Worm (Caenorhabditis elegans) whole organism, L4 larva: ENCODE results near the gene cki-1.

Experiments
- D1046.2 ChIP-seq: fragments of 200-800 bp; sonication (Bioruptor generic); IDR thresholded peaks from 2 replicates; pipeline ENCODE4 v1.3.6; 2022; ENCODE audit warnings: missing genetic modification characterization, missing compliant biosample characterization
- F26F4.8 ChIP-seq: fragments of 200-800 bp; sonication (Bioruptor generic); conservative IDR thresholded peaks from 2 replicates; pipeline ENCODE4 v1.3.6; 2022; ENCODE audit warnings: missing genetic modification characterization, missing compliant biosample characterization
- F44E2.7 ChIP-seq: fragments of 200-800 bp; sonication (Bioruptor generic); IDR thresholded peaks from 2 replicates; pipeline ENCODE4 v2.1.2; 2022; ENCODE audit warnings: missing genetic modification characterization, missing compliant biosample characterization
- F49E8.2 ChIP-seq: sonication (generic microtip); optimal IDR thresholded peaks from 2 replicates; lab custom pipeline; 2016; ENCODE audit warnings: missing compliant biosample characterization, mild to moderate bottlenecking, missing genetic modification characterization, borderline replicate concordance
- R02D3.7 ChIP-seq: fragments of 150-350 bp; sonication (generic microtip); optimal IDR thresholded peaks from 3 replicates; lab custom pipeline; 2014; ENCODE audit warnings: missing biosample characterization, missing genetic modification characterization
- Y105C5A.15 ChIP-seq: fragments of 200-800 bp; sonication (Bioruptor generic); IDR thresholded peaks from 2 replicates; pipeline ENCODE4 v1.3.6; 2022; ENCODE audit warnings: missing genetic modification characterization, missing compliant biosample characterization
- Y48G9A.11 ChIP-seq: fragments of 200-800 bp; sonication (Bioruptor generic); IDR thresholded peaks from 2 replicates; pipeline ENCODE4 v1.3.6; 2022; ENCODE audit warnings: missing genetic modification reagents, missing genetic modification characterization, missing compliant biosample characterization
- ZK546.5 ChIP-seq, 2 experiments: sonication (generic microtip); optimal IDR thresholded peaks; 2 replicates each; lab custom pipeline; 2017; ENCODE audit warnings: missing biosample characterization in 2 of 2, missing genetic modification characterization in 2 of 2
- aha-1 ChIP-seq: fragments of 150-350 bp; peaks from one replicate; lab custom pipeline; 2014; ENCODE audit warnings: missing biosample characterization, missing genetic modification characterization
- aly-2 ChIP-seq: sonication (generic microtip); optimal IDR thresholded peaks from 2 replicates; lab custom pipeline; 2018; ENCODE audit warnings: missing biosample characterization, missing genetic modification characterization
- ama-1 ChIP-seq: fragments of 150-350 bp; optimal IDR thresholded peaks from 2 replicates; lab custom pipeline; 2014; ENCODE audit warnings: inconsistent platforms, mixed read lengths
- arid-1 ChIP-seq: fragments of 200-800 bp; sonication (Bioruptor generic); conservative IDR thresholded peaks from 2 replicates; pipeline ENCODE4 v1.3.6; 2022; ENCODE audit warnings: missing genetic modification reagents, missing genetic modification characterization, missing compliant biosample characterization
- ceh-28 ChIP-seq: fragments of 150-350 bp; optimal IDR thresholded peaks from 2 replicates; lab custom pipeline; 2014; ENCODE audit warnings: missing biosample characterization, missing genetic modification reagents, missing genetic modification characterization
- ceh-32 ChIP-seq: sonication (generic microtip); optimal IDR thresholded peaks from 2 replicates; lab custom pipeline; 2016; ENCODE audit warnings: mild to moderate bottlenecking, missing genetic modification characterization, missing compliant biosample characterization; ENCODE audit not compliant: poor library complexity
- ceh-82 ChIP-seq: sonication (generic microtip); optimal IDR thresholded peaks from 2 replicates; lab custom pipeline; 2017; ENCODE audit warnings: missing biosample characterization, missing genetic modification characterization
- cey-2 ChIP-seq: sonication (generic microtip); optimal IDR thresholded peaks from 3 replicates; lab custom pipeline; 2017; ENCODE audit warnings: missing genetic modification characterization, mild to moderate bottlenecking, missing compliant biosample characterization, antibody characterized with exemption, borderline replicate concordance; ENCODE audit not compliant: insufficient read depth
- daf-12 ChIP-seq: fragments of 150-350 bp; optimal IDR thresholded peaks from 2 replicates; lab custom pipeline; 2014; ENCODE audit warnings: missing biosample characterization, missing genetic modification reagents, missing genetic modification characterization
- daf-16 ChIP-seq, 3 experiments: sonication (generic microtip); optimal IDR thresholded peaks; 2 replicates each; lab custom pipeline; 2016 to 2017; ENCODE audit warnings: missing genetic modification characterization in 3 of 3, missing genetic modification reagents in 3 of 3, mild to moderate bottlenecking in 2 of 3, missing compliant biosample characterization in 2 of 3, missing biosample characterization in 1 of 3, moderate library complexity in 1 of 3
- daf-19 ChIP-seq: fragments of 200-800 bp; sonication (Bioruptor generic); conservative IDR thresholded peaks from 2 replicates; pipeline ENCODE4 v1.3.6; 2022; ENCODE audit warnings: missing genetic modification characterization, missing compliant biosample characterization
- duxl-1 ChIP-seq: sonication (generic microtip); optimal IDR thresholded peaks from 2 replicates; lab custom pipeline; 2016; ENCODE audit warnings: mild to moderate bottlenecking, missing genetic modification characterization, moderate library complexity, missing compliant biosample characterization; ENCODE audit not compliant: poor library complexity
- fos-1 ChIP-seq: fragments of 150-350 bp; optimal IDR thresholded peaks from 2 replicates; lab custom pipeline; 2014; ENCODE audit warnings: missing biosample characterization, missing genetic modification characterization
- gei-8 ChIP-seq: fragments of 200-800 bp; sonication (Bioruptor generic); optimal IDR thresholded peaks from 2 replicates; lab custom pipeline; 2018; ENCODE audit warnings: mild to moderate bottlenecking, missing genetic modification characterization, missing compliant biosample characterization
- hlh-11 ChIP-seq: fragments of 200-800 bp; sonication (Bioruptor generic); optimal IDR thresholded peaks from 2 replicates; lab custom pipeline; 2018; ENCODE audit warnings: mild to moderate bottlenecking, missing genetic modification characterization, missing compliant biosample characterization
- hmg-1.1 ChIP-seq: fragments of 200-800 bp; sonication (Bioruptor generic); IDR thresholded peaks from 2 replicates; pipeline ENCODE4 v1.3.6; 2022; ENCODE audit warnings: missing genetic modification reagents, missing genetic modification characterization, missing compliant biosample characterization
- jun-1 ChIP-seq: fragments of 150-350 bp; optimal IDR thresholded peaks from 2 replicates; lab custom pipeline; 2014; ENCODE audit warnings: missing biosample characterization, missing genetic modification reagents, missing genetic modification characterization
- lim-7 ChIP-seq: fragments of 200-800 bp; sonication (Bioruptor generic); IDR thresholded peaks from 2 replicates; pipeline ENCODE4 v1.3.6; 2022; ENCODE audit warnings: missing genetic modification characterization, missing compliant biosample characterization
- lin-1 ChIP-seq: fragments of 200-800 bp; sonication (Bioruptor generic); IDR thresholded peaks from 2 replicates; pipeline ENCODE4 v1.3.6; 2022; ENCODE audit warnings: missing genetic modification reagents, missing genetic modification characterization, missing compliant biosample characterization
- lin-13 ChIP-seq: fragments of 150-350 bp; optimal IDR thresholded peaks from 2 replicates; lab custom pipeline; 2014; ENCODE audit warnings: missing biosample characterization, missing genetic modification reagents, missing genetic modification characterization
- lin-15B ChIP-seq: fragments of 150-350 bp; sonication (generic microtip); optimal IDR thresholded peaks from 3 replicates; lab custom pipeline; 2014; ENCODE audit warnings: missing biosample characterization, missing genetic modification characterization
- lsy-2 ChIP-seq, 2 experiments: fragments of 150-350 bp in 1 of 2; sonication (generic microtip) in 1 of 2; optimal IDR thresholded peaks; 2 replicates each; lab custom pipeline; 2014 to 2017; ENCODE audit warnings: missing biosample characterization in 2 of 2, missing genetic modification characterization in 2 of 2
- mdl-1 ChIP-seq, 2 experiments: fragments of 150-350 bp in 1 of 2; sonication (generic microtip) in 1 of 2; optimal IDR thresholded peaks; 2 replicates each; lab custom pipeline; 2014 to 2017; ENCODE audit warnings: missing biosample characterization in 2 of 2, missing genetic modification characterization in 2 of 2
- nhr-102 ChIP-seq: sonication (generic microtip); optimal IDR thresholded peaks from 2 replicates; lab custom pipeline; 2016; ENCODE audit warnings: mild to moderate bottlenecking, missing genetic modification characterization, moderate library complexity, missing compliant biosample characterization
- nhr-111 ChIP-seq: fragments of 200-800 bp; sonication (Bioruptor generic); optimal IDR thresholded peaks from 2 replicates; lab custom pipeline; 2018; ENCODE audit warnings: mild to moderate bottlenecking, missing genetic modification characterization, missing compliant biosample characterization
- nhr-237 ChIP-seq: sonication (generic microtip); optimal IDR thresholded peaks from 2 replicates; lab custom pipeline; 2017; ENCODE audit warnings: missing biosample characterization, missing genetic modification characterization
- nhr-28 ChIP-seq: fragments of 150-350 bp; optimal IDR thresholded peaks from 2 replicates; lab custom pipeline; 2014; ENCODE audit warnings: missing biosample characterization, missing genetic modification characterization
- nhr-41 ChIP-seq: fragments of 200-800 bp; sonication (Bioruptor generic); IDR thresholded peaks from 2 replicates; pipeline ENCODE4 v1.3.6; 2022; ENCODE audit warnings: missing genetic modification reagents, missing genetic modification characterization, missing compliant biosample characterization
- nhr-42 ChIP-seq: fragments of 200-800 bp; sonication (Bioruptor generic); IDR thresholded peaks from 2 replicates; pipeline ENCODE4 v1.3.6; 2022; ENCODE audit warnings: missing genetic modification characterization, missing compliant biosample characterization
- nhr-77 ChIP-seq: fragments of 150-350 bp; optimal IDR thresholded peaks from 2 replicates; lab custom pipeline; 2014; ENCODE audit warnings: missing biosample characterization, missing genetic modification characterization
- pha-4 ChIP-seq, 2 experiments: fragments of 150-350 bp in 1 of 2; fragments of 200-800 bp in 1 of 2; sonication (Bioruptor generic) in 1 of 2; IDR thresholded peaks in 1 of 2; optimal IDR thresholded peaks in 1 of 2; 2 replicates each; pipeline versions ENCODE4 v1.3.6 to Lab custom; 2014 to 2022; ENCODE audit warnings: missing genetic modification characterization in 2 of 2, missing genetic modification reagents in 2 of 2, missing biosample characterization in 1 of 2, missing compliant biosample characterization in 1 of 2
- pqm-1 ChIP-seq: sonication (generic microtip); optimal IDR thresholded peaks from 2 replicates; lab custom pipeline; 2017; ENCODE audit warnings: missing biosample characterization, missing genetic modification characterization
- sdz-12 ChIP-seq: fragments of 200-800 bp; sonication (Bioruptor generic); optimal IDR thresholded peaks from 2 replicates; lab custom pipeline; 2018; ENCODE audit warnings: mild to moderate bottlenecking, missing genetic modification characterization, missing compliant biosample characterization
- set-16 ChIP-seq: fragments of 200-800 bp; sonication (Bioruptor generic); IDR thresholded peaks from 2 replicates; pipeline ENCODE4 v1.3.6; 2022; ENCODE audit warnings: missing genetic modification reagents, missing genetic modification characterization, missing compliant biosample characterization
- skn-1 ChIP-seq: fragments of 150-350 bp; optimal IDR thresholded peaks from 2 replicates; lab custom pipeline; 2014; ENCODE audit warnings: missing biosample characterization, missing genetic modification characterization
- snpc-1.2 ChIP-seq: fragments of 200-800 bp; sonication (Bioruptor generic); IDR thresholded peaks from 2 replicates; pipeline ENCODE4 v1.3.6; 2022; ENCODE audit warnings: missing genetic modification reagents, missing genetic modification characterization, missing compliant biosample characterization
- snpc-4 ChIP-seq: fragments of 150-350 bp; optimal IDR thresholded peaks from 2 replicates; lab custom pipeline; 2014; ENCODE audit warnings: missing biosample characterization, missing genetic modification characterization
- tag-97 ChIP-seq: fragments of 200-800 bp; sonication (Bioruptor generic); IDR thresholded peaks from 2 replicates; pipeline ENCODE4 v1.3.6; 2022; ENCODE audit warnings: missing genetic modification characterization, missing compliant biosample characterization
- tra-1 ChIP-seq: fragments of 200-800 bp; sonication (Bioruptor generic); IDR thresholded peaks from 2 replicates; pipeline ENCODE4 v1.3.6; 2022; ENCODE audit warnings: missing genetic modification reagents, missing genetic modification characterization, missing compliant biosample characterization
- unc-130 ChIP-seq: sonication (generic microtip); optimal IDR thresholded peaks from 2 replicates; lab custom pipeline; 2016; ENCODE audit warnings: missing genetic modification reagents, missing genetic modification characterization, missing compliant biosample characterization
- zfp-2 ChIP-seq: sonication (generic microtip); optimal IDR thresholded peaks from 2 replicates; lab custom pipeline; 2016; ENCODE audit warnings: mild to moderate bottlenecking, missing genetic modification characterization, missing compliant biosample characterization
- zip-2 ChIP-seq: fragments of 150-350 bp; optimal IDR thresholded peaks from 2 replicates; lab custom pipeline; 2014; ENCODE audit warnings: missing biosample characterization, missing genetic modification characterization
- ztf-11 ChIP-seq: fragments of 150-350 bp; optimal IDR thresholded peaks from 2 replicates; lab custom pipeline; 2014; ENCODE audit warnings: missing biosample characterization, missing genetic modification characterization
- ztf-7 ChIP-seq: fragments of 150-350 bp; optimal IDR thresholded peaks from 2 replicates; lab custom pipeline; 2014; ENCODE audit warnings: missing biosample characterization, missing genetic modification characterization

The cki-1 gene

DNA sequence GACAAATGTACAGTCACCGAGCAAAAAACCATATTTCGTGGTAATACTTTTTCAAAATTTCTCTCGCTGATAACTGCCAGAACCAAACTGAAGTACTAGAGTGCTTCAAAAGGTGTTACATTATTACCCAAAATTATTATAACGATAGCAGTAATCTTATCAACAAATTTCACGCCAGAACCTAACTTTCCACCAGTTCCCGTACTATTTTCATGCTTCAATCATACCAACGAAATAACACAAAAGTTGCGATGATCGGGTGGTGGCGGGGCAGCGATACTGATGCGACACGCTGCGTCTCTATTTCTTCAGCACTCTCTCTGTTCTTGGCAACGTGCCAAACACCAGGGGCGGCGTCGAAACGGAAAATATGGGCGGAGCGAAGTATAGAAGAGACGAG is 2.1 kb upstream of the cki-1 start (continued):
- TF ChIP-seq F26F4.8 (GFP tag; lab: Robert Waterston, UW) (no peak), aha-1 (tag; lab: Kevin White, UChicago) (no peak), ztf-11 (no peak), Y105C5A.15 (GFP tag; lab: Robert Waterston, UW) (no peak), R02D3.7 (tag; lab: Kevin White, UChicago) (no peak), nhr-41 (no peak), ceh-82 (tag; lab: Kevin White, UChicago) (no peak), F49E8.2 (tag; lab: Kevin White, UChicago) (no peak), pqm-1 (tag; lab: Kevin White, UChicago) (peak; percentile 95), pha-4 (GFP tag; IDR thresholded peaks at IDR 0.05; lab: Robert Waterston, UW) (peak; percentile 52; the same call in 1 of the 2 replicates), pha-4 (tag; optimal IDR thresholded peaks at IDR 0.05; lab: Kevin White, UChicago) (no peak), D1046.2 (GFP tag; lab: Robert Waterston, UW) (no peak), hlh-11 (tag; lab: Kevin White, UChicago) (peak; percentile 87), sdz-12 (GFP tag; lab: Kevin White, UChicago) (no peak), ama-1 (lab: Kevin White, UChicago) (no peak), lin-1 (peak; percentile 40; the same call in 1 of the 2 replicates), tag-97 (GFP tag; lab: Robert Waterston, UW) (no peak), unc-130 (GFP tag; lab: Kevin White, UChicago) (no peak), gei-8 (GFP tag; lab: Kevin White, UChicago) (no peak), snpc-4 (tag; lab: Kevin White, UChicago) (no peak), lim-7 (GFP tag; lab: Robert Waterston, UW) (no peak), nhr-237 (tag; lab: Kevin White, UChicago) (no peak), mdl-1 (tag; optimal IDR thresholded peaks at IDR 0.05; lab: Kevin White, UChicago) (peak in 1 of 2 experiments; percentile 31), tra-1 (peak; percentile 84; the same call in 1 of the 2 replicates), nhr-102 (tag; lab: Kevin White, UChicago) (peak; percentile 16), ceh-28 (tag; lab: Kevin White, UChicago) (no peak), nhr-28 (peak; percentile 78), aly-2 (tag; lab: Kevin White, UChicago) (no peak), duxl-1 (tag; lab: Kevin White, UChicago) (no peak), jun-1 (tag; lab: Kevin White, UChicago) (peak; percentile 22), fos-1 (no peak), nhr-42 (GFP tag; lab: Robert Waterston, UW) (no peak), Y48G9A.11 (no peak), nhr-111 (GFP tag; lab: Kevin White, UChicago) (no peak), skn-1 (no peak), daf-16 (GFP tag; optimal IDR thresholded peaks at IDR 0.05; lab: Kevin White, UChicago) (peak in 1 of 2 experiments; percentile 27), daf-16 (tag; optimal IDR thresholded peaks at IDR 0.05; lab: Kevin White, UChicago) (peak; percentile 42), lin-15B (tag; lab: Kevin White, UChicago) (no peak), set-16 (GFP tag; lab: Robert Waterston, UW) (no peak; the same call in 1 of the 2 replicates), lin-13 (GFP tag; lab: Kevin White, UChicago) (no peak), hmg-1.1 (GFP tag; lab: Robert Waterston, UW) (no peak), F44E2.7 (GFP tag; lab: Robert Waterston, UW) (no peak), zip-2 (no peak), daf-12 (no peak), nhr-77 (tag; lab: Kevin White, UChicago) (peak; percentile 33), ZK546.5 (tag; optimal IDR thresholded peaks at IDR 0.05; lab: Kevin White, UChicago) (no peak), cey-2 (tag; lab: Kevin White, UChicago) (peak; percentile 10), snpc-1.2 (GFP tag; lab: Robert Waterston, UW) (no peak), arid-1 (no peak), lsy-2 (tag; optimal IDR thresholded peaks at IDR 0.05; lab: Kevin White, UChicago) (no peak), daf-19 (GFP tag; lab: Robert Waterston, UW) (no peak), ceh-32 (tag; lab: Kevin White, UChicago) (no peak), zfp-2 (tag; lab: Kevin White, UChicago) (no peak), ztf-7 (tag; lab: Kevin White, UChicago) (no peak)
